Worm (Caenorhabditis elegans) whole organism, L3 larva: ENCODE measurements around the gene cogc-6.

ENCODE experiments used
- R02D3.7 ChIP-seq: fragments of 150-350 bp; optimal IDR thresholded peaks from 2 replicates; lab custom pipeline; 2014; ENCODE audit warnings: missing biosample characterization, missing genetic modification characterization
- ama-1 ChIP-seq: fragments of 150-350 bp; optimal IDR thresholded peaks from 2 replicates; lab custom pipeline; 2018
- ceh-82 ChIP-seq: fragments of 150-350 bp; optimal IDR thresholded peaks from 2 replicates; lab custom pipeline; 2014; ENCODE audit warnings: missing biosample characterization, missing genetic modification characterization
- ceh-9 ChIP-seq: sonication (generic microtip); optimal IDR thresholded peaks from 2 replicates; lab custom pipeline; 2018; ENCODE audit warnings: missing biosample characterization, missing genetic modification characterization
- daf-12 ChIP-seq: fragments of 150-350 bp; optimal IDR thresholded peaks from 2 replicates; lab custom pipeline; 2014; ENCODE audit warnings: missing biosample characterization, missing genetic modification reagents, missing genetic modification characterization
- egl-5 ChIP-seq: fragments of 150-350 bp; optimal IDR thresholded peaks from 2 replicates; lab custom pipeline; 2017; ENCODE audit warnings: missing biosample characterization, missing genetic modification reagents, missing genetic modification characterization, inconsistent platforms
- elt-2 ChIP-seq: sonication (generic microtip); optimal IDR thresholded peaks from 2 replicates; lab custom pipeline; 2016; ENCODE audit warnings: missing genetic modification reagents, mild to moderate bottlenecking, missing genetic modification characterization, missing compliant biosample characterization
- elt-3 ChIP-seq, 3 experiments: fragments of 150-350 bp in 1 of 3; sonication (generic microtip) in 2 of 3; optimal IDR thresholded peaks; 2 replicates in 2 of 3; 4 replicates in 1 of 3; lab custom pipeline; 2014 to 2017; ENCODE audit warnings: missing biosample characterization in 3 of 3, missing genetic modification characterization in 3 of 3
- eor-1 ChIP-seq, 2 experiments: fragments of 150-350 bp; optimal IDR thresholded peaks; 2 replicates each; lab custom pipeline; 2014 to 2018; ENCODE audit warnings: missing biosample characterization in 2 of 2, missing genetic modification characterization in 2 of 2
- fkh-10 ChIP-seq: sonication (generic microtip); optimal IDR thresholded peaks from 2 replicates; lab custom pipeline; 2017; ENCODE audit warnings: missing biosample characterization, missing genetic modification reagents, missing genetic modification characterization
- fos-1 ChIP-seq: fragments of 150-350 bp; optimal IDR thresholded peaks from 2 replicates; lab custom pipeline; 2014; ENCODE audit warnings: missing biosample characterization, missing genetic modification characterization
- jun-1 ChIP-seq: fragments of 150-350 bp; optimal IDR thresholded peaks from 2 replicates; lab custom pipeline; 2014; ENCODE audit warnings: missing biosample characterization, missing genetic modification reagents, missing genetic modification characterization
- lin-15B ChIP-seq: fragments of 150-350 bp; optimal IDR thresholded peaks from 2 replicates; lab custom pipeline; 2014; ENCODE audit warnings: missing biosample characterization, missing genetic modification characterization
- lin-39 ChIP-seq: fragments of 150-350 bp; optimal IDR thresholded peaks from 2 replicates; lab custom pipeline; 2018; ENCODE audit warnings: missing biosample characterization, missing genetic modification reagents, missing genetic modification characterization
- lsy-12 ChIP-seq: sonication (generic microtip); optimal IDR thresholded peaks from 2 replicates; lab custom pipeline; 2016; ENCODE audit warnings: mild to moderate bottlenecking, missing genetic modification characterization, missing compliant biosample characterization
- mdl-1 ChIP-seq: fragments of 150-350 bp; optimal IDR thresholded peaks from 2 replicates; lab custom pipeline; 2014; ENCODE audit warnings: missing biosample characterization, missing genetic modification characterization
- mml-1 ChIP-seq: fragments of 150-350 bp; sonication (generic microtip); optimal IDR thresholded peaks from 3 replicates; lab custom pipeline; 2014; ENCODE audit warnings: missing biosample characterization, missing genetic modification characterization
- nfya-1 ChIP-seq: sonication (generic microtip); optimal IDR thresholded peaks from 2 replicates; lab custom pipeline; 2017; ENCODE audit warnings: missing genetic modification characterization, mild to moderate bottlenecking, missing compliant biosample characterization, antibody characterized with exemption, moderate library complexity; ENCODE audit not compliant: insufficient read depth
- nhr-12 ChIP-seq: fragments of 150-350 bp; optimal IDR thresholded peaks from 2 replicates; lab custom pipeline; 2014; ENCODE audit warnings: missing biosample characterization, missing genetic modification characterization
- nhr-23 ChIP-seq: fragments of 150-350 bp; optimal IDR thresholded peaks from 2 replicates; lab custom pipeline; 2014; ENCODE audit warnings: missing biosample characterization, missing genetic modification reagents, missing genetic modification characterization
- nhr-237 ChIP-seq: fragments of 150-350 bp; optimal IDR thresholded peaks from 2 replicates; lab custom pipeline; 2014; ENCODE audit warnings: missing biosample characterization, missing genetic modification characterization
- nhr-25 ChIP-seq: sonication (generic microtip); optimal IDR thresholded peaks from 2 replicates; lab custom pipeline; 2017; ENCODE audit warnings: missing biosample characterization, missing genetic modification characterization
- nhr-28 ChIP-seq: fragments of 150-350 bp; optimal IDR thresholded peaks from 2 replicates; lab custom pipeline; 2014; ENCODE audit warnings: missing biosample characterization, missing genetic modification characterization
- nhr-43 ChIP-seq: sonication (generic microtip); optimal IDR thresholded peaks from 2 replicates; lab custom pipeline; 2016; ENCODE audit warnings: mild to moderate bottlenecking, missing genetic modification characterization, missing compliant biosample characterization; ENCODE audit not compliant: poor library complexity, severe bottlenecking
- nhr-67 ChIP-seq: fragments of 150-350 bp; optimal IDR thresholded peaks from 2 replicates; lab custom pipeline; 2014; ENCODE audit warnings: missing biosample characterization, missing genetic modification characterization
- nhr-76 ChIP-seq: fragments of 150-350 bp; sonication (generic microtip); optimal IDR thresholded peaks from 5 replicates; lab custom pipeline; 2014; ENCODE audit warnings: missing biosample characterization, missing genetic modification characterization
- nhr-77 ChIP-seq: fragments of 150-350 bp; optimal IDR thresholded peaks from 2 replicates; lab custom pipeline; 2014; ENCODE audit warnings: missing biosample characterization, missing genetic modification characterization
- pqm-1 ChIP-seq: fragments of 150-350 bp; optimal IDR thresholded peaks from 2 replicates; lab custom pipeline; 2017; ENCODE audit warnings: missing biosample characterization, missing genetic modification characterization, inconsistent platforms
- skn-1 ChIP-seq: fragments of 150-350 bp; optimal IDR thresholded peaks from 2 replicates; lab custom pipeline; 2014; ENCODE audit warnings: missing biosample characterization, missing genetic modification characterization
- tbx-2 ChIP-seq: sonication (generic microtip); optimal IDR thresholded peaks from 2 replicates; lab custom pipeline; 2016; ENCODE audit warnings: mild to moderate bottlenecking, missing genetic modification characterization, missing compliant biosample characterization
- unc-62 ChIP-seq: fragments of 150-350 bp; sonication (generic microtip); optimal IDR thresholded peaks from 4 replicates; lab custom pipeline; 2014; ENCODE audit warnings: missing biosample characterization, missing genetic modification reagents, missing genetic modification characterization
- zag-1 ChIP-seq: fragments of 150-350 bp; optimal IDR thresholded peaks from 2 replicates; lab custom pipeline; 2014; ENCODE audit warnings: missing biosample characterization, missing genetic modification characterization
- ztf-11 ChIP-seq: fragments of 150-350 bp; optimal IDR thresholded peaks from 2 replicates; lab custom pipeline; 2014; ENCODE audit warnings: missing biosample characterization, missing genetic modification characterization
- ztf-4 ChIP-seq: fragments of 150-350 bp; optimal IDR thresholded peaks from 2 replicates; lab custom pipeline; 2014; ENCODE audit warnings: missing biosample characterization, missing genetic modification characterization

The cogc-6 gene

DNA sequence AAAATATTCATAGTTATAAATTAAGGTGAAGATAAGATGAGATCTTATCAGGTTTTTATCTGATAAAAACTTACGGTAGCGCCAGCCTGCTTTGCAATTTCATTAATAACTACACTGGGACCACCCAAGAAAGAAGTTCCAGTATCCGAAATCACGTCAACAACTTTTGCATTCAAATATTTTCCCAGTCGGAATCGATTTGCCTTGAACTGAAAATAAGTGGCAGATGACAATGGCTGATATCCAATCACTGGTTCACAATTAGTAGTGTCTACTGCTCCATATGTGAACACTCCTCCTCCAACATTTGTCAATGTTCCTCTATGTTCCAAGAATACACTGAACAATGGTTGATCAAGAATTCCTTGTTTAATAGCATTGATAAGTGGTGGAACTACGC lies 45.1 kb upstream of the cogc-6 start, which contains the start of gene F21F8.5:
F21F8.5 (minus strand) TSS at position 101 of the 400 bp plus-strand sequence.
- TF ChIP-seq nhr-77 (tag; lab: Kevin White, UChicago) (no peak), nhr-23 (tag; lab: Kevin White, UChicago) (no peak), fkh-10 (no peak), lin-15B (no peak), nfya-1 (no peak), R02D3.7 (tag; lab: Kevin White, UChicago) (no peak), ceh-82 (tag; lab: Kevin White, UChicago) (no peak), daf-12 (tag; lab: Kevin White, UChicago) (no peak), ceh-9 (no peak), mml-1 (tag; lab: Kevin White, UChicago) (no peak), nhr-12 (tag; lab: Kevin White, UChicago) (no peak), eor-1 (tag; optimal IDR thresholded peaks at IDR 0.05; lab: Kevin White, UChicago) (no peak), mdl-1 (tag; lab: Kevin White, UChicago) (no peak), nhr-237 (tag; lab: Kevin White, UChicago) (no peak), pqm-1 (tag; lab: Kevin White, UChicago) (no peak), tbx-2 (tag; lab: Kevin White, UChicago) (no peak), skn-1 (tag; lab: Kevin White, UChicago) (no peak), ztf-4 (no peak)
- TF ChIP-seq, all 47 proteins: peak for 0

DNA sequence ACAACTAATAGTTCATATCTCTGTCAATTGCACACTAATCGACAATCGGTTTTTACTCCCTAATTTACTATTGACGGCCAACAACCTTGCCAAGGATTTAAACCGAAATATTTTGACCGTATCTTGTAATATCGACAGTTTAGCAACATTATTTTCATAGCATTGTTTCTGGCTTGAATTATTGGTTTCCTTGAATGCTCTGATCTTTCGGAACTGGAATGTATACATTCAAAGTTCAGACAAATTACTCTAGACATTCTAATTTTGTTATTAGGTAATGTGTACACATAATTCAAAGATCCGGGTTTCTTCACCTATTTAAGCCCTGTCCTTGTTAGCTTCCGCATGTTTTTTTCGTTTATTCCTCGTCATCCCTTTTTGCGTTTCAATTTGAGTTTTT lies 42.8 kb upstream of the cogc-6 start, which contains the start of gene C16D9.9:
C16D9.9 (plus strand) TSS at position 301 of the 400 bp plus-strand sequence.
- TF ChIP-seq ztf-11 (tag; lab: Kevin White, UChicago): no peak
- no peak for TF ChIP-seq fkh-10
- TF ChIP-seq nhr-25 (tag; lab: Kevin White, UChicago): no peak
- no peak for TF ChIP-seq egl-5 (tag; lab: Kevin White, UChicago)
- no peak for TF ChIP-seq elt-3 (tag; optimal IDR thresholded peaks at IDR 0.05; lab: Kevin White, UChicago)
- no peak for TF ChIP-seq fos-1
- no peak for TF ChIP-seq ama-1 (lab: Kevin White, UChicago)
- no peak for TF ChIP-seq nhr-67
- TF ChIP-seq nhr-28 (tag; lab: Kevin White, UChicago): no peak

DNA sequence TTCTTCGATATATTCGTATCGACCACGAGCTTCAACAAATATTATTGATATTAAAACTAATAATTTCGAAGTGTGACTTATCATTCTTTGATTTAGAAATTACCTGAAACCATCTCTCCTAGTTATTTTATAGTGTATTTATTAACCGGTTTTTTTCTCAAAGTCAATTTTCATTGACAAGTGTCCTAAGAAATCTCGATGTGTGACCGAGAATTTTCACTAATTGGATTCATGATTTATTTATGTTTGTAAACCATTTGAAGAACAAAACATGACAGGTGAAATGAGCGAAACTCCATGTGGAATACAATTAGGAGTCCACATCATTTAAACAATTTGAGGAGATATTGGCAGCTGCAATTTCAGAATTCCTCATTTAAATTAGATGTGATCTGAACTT lies 42.4 kb upstream of the cogc-6 start, which contains the start of gene C16D9.8:
C16D9.8 (minus strand) TSS at position 101 of the 400 bp plus-strand sequence.
- TF ChIP-seq fkh-10: no peak
- no peak for TF ChIP-seq lin-39 (tag; lab: Kevin White, UChicago)
- TF ChIP-seq zag-1: no peak
- no peak for TF ChIP-seq nhr-23 (tag; lab: Kevin White, UChicago)
- no peak for TF ChIP-seq lin-15B
- TF ChIP-seq nhr-77 (tag; lab: Kevin White, UChicago): no peak
- TF ChIP-seq nhr-43 (tag; lab: Kevin White, UChicago): no peak
- TF ChIP-seq jun-1 (tag; lab: Kevin White, UChicago): no peak
- TF ChIP-seq elt-2 (tag; lab: Kevin White, UChicago): no peak
- no peak for TF ChIP-seq nfya-1

DNA sequence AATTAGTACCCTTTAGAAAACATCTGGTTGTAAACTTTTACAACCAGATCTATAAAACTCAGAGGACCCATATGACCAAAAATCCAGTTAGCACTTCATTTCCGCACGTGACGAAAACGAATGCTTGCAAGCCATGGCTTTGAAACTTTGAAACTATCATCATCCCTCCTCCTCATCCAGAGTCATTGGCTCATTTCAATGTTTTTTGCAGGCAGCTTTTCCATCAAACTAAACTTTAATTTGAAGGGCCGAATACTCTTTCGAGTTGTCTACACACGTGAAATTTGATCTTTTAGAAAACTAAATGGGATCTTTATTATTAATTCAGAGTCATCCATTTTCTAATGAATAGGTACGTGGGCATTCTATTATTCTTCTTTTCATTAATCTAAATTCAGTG lies 41.1 kb upstream of the cogc-6 start:
- TF ChIP-seq tbx-2 (tag; lab: Kevin White, UChicago) (no peak), ztf-4 (no peak), lin-15B (no peak), nhr-76 (tag; lab: Kevin White, UChicago) (no peak), unc-62 (GFP tag; lab: Kevin White, UChicago) (no peak), nhr-28 (tag; lab: Kevin White, UChicago) (no peak)

DNA sequence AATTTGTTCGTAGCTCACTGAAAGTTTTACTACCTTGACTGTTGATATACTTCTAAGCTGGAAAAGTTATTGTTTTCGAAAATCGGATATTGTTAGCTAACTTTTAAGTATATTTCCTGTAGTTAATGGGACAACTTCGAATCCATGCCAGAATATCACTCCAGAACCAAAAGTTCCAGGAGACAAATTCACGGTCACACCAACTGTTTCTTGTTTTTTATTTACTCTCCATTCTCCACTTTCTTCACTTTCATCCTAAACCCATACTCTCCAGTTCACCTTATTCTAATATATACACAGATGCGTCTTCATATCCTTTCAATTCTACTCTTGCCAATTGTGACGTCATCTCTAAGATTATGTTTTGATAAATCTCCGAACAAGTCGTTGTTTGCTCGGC lies 37.9 kb upstream of the cogc-6 start, which contains the start of gene C16D9.1:
C16D9.1 (plus strand) TSS at position 301 of the 400 bp plus-strand sequence.
- TF ChIP-seq ceh-82 (tag; lab: Kevin White, UChicago): no peak
- TF ChIP-seq nhr-43 (tag; lab: Kevin White, UChicago): no peak
- no peak for TF ChIP-seq fos-1
- no peak for TF ChIP-seq mml-1 (tag; lab: Kevin White, UChicago)
- TF ChIP-seq lsy-12 (tag; lab: Kevin White, UChicago): no peak
- no peak for TF ChIP-seq ama-1 (lab: Kevin White, UChicago)
- no peak for TF ChIP-seq unc-62 (GFP tag; lab: Kevin White, UChicago)
- TF ChIP-seq nhr-28 (tag; lab: Kevin White, UChicago): no peak
- no peak for TF ChIP-seq tbx-2 (tag; lab: Kevin White, UChicago)
- no peak for TF ChIP-seq nfya-1
- TF ChIP-seq fkh-10: no peak
- no peak for TF ChIP-seq zag-1
- TF ChIP-seq, all 47 proteins: peak for 0
